Worm (Caenorhabditis elegans) whole organism, L4 larva: Measurements from ENCODE around the gene glt-4.

ENCODE experiments used
- D1046.2 ChIP-seq: fragments of 200-800 bp; sonication (Bioruptor generic); IDR thresholded peaks from 2 replicates; pipeline ENCODE4 v1.3.6; 2022; ENCODE audit warnings: missing genetic modification characterization, missing compliant biosample characterization
- F26F4.8 ChIP-seq: fragments of 200-800 bp; sonication (Bioruptor generic); conservative IDR thresholded peaks from 2 replicates; pipeline ENCODE4 v1.3.6; 2022; ENCODE audit warnings: missing genetic modification characterization, missing compliant biosample characterization
- F49E8.2 ChIP-seq: sonication (generic microtip); optimal IDR thresholded peaks from 2 replicates; lab custom pipeline; 2016; ENCODE audit warnings: missing compliant biosample characterization, mild to moderate bottlenecking, missing genetic modification characterization, borderline replicate concordance
- R02D3.7 ChIP-seq: fragments of 150-350 bp; sonication (generic microtip); optimal IDR thresholded peaks from 3 replicates; lab custom pipeline; 2014; ENCODE audit warnings: missing biosample characterization, missing genetic modification characterization
- Y105C5A.15 ChIP-seq: fragments of 200-800 bp; sonication (Bioruptor generic); IDR thresholded peaks from 2 replicates; pipeline ENCODE4 v1.3.6; 2022; ENCODE audit warnings: missing genetic modification characterization, missing compliant biosample characterization
- Y48G9A.11 ChIP-seq: fragments of 200-800 bp; sonication (Bioruptor generic); IDR thresholded peaks from 2 replicates; pipeline ENCODE4 v1.3.6; 2022; ENCODE audit warnings: missing genetic modification reagents, missing genetic modification characterization, missing compliant biosample characterization
- Y5F2A.4 ChIP-seq: fragments of 200-800 bp; sonication (Bioruptor generic); optimal IDR thresholded peaks from 2 replicates; lab custom pipeline; 2018; ENCODE audit warnings: mild to moderate bottlenecking, missing genetic modification characterization, missing compliant biosample characterization
- Y75B8A.6 ChIP-seq: fragments of 200-800 bp; sonication (Bioruptor generic); IDR thresholded peaks from 2 replicates; pipeline ENCODE4 v1.3.6; 2022; ENCODE audit warnings: missing genetic modification reagents, missing genetic modification characterization, missing compliant biosample characterization
- aly-2 ChIP-seq: sonication (generic microtip); optimal IDR thresholded peaks from 2 replicates; lab custom pipeline; 2018; ENCODE audit warnings: missing biosample characterization, missing genetic modification characterization
- ceh-32 ChIP-seq: sonication (generic microtip); optimal IDR thresholded peaks from 2 replicates; lab custom pipeline; 2016; ENCODE audit warnings: mild to moderate bottlenecking, missing genetic modification characterization, missing compliant biosample characterization; ENCODE audit not compliant: poor library complexity
- ceh-44 ChIP-seq: fragments of 200-800 bp; sonication (Bioruptor generic); IDR thresholded peaks from 2 replicates; pipeline ENCODE4 v1.3.6; 2022; ENCODE audit warnings: missing genetic modification reagents, missing genetic modification characterization, missing compliant biosample characterization
- ces-1 ChIP-seq: fragments of 150-350 bp; sonication (generic microtip); optimal IDR thresholded peaks from 4 replicates; lab custom pipeline; 2014; ENCODE audit warnings: missing biosample characterization, missing genetic modification reagents, missing genetic modification characterization
- daf-12 ChIP-seq: fragments of 150-350 bp; optimal IDR thresholded peaks from 2 replicates; lab custom pipeline; 2014; ENCODE audit warnings: missing biosample characterization, missing genetic modification reagents, missing genetic modification characterization
- daf-16 ChIP-seq, 3 experiments: sonication (generic microtip); optimal IDR thresholded peaks; 2 replicates each; lab custom pipeline; 2016 to 2017; ENCODE audit warnings: missing genetic modification characterization in 3 of 3, missing genetic modification reagents in 3 of 3, mild to moderate bottlenecking in 2 of 3, missing compliant biosample characterization in 2 of 3, missing biosample characterization in 1 of 3, moderate library complexity in 1 of 3
- daf-19 ChIP-seq: fragments of 200-800 bp; sonication (Bioruptor generic); conservative IDR thresholded peaks from 2 replicates; pipeline ENCODE4 v1.3.6; 2022; ENCODE audit warnings: missing genetic modification characterization, missing compliant biosample characterization
- dmd-8 ChIP-seq: fragments of 200-800 bp; sonication (Bioruptor generic); IDR thresholded peaks from 2 replicates; pipeline ENCODE4 v1.3.6; 2022; ENCODE audit warnings: missing genetic modification characterization, missing compliant biosample characterization
- dmd-9 ChIP-seq: fragments of 200-800 bp; sonication (Bioruptor generic); IDR thresholded peaks from 2 replicates; pipeline ENCODE4 v1.3.6; 2022; ENCODE audit warnings: missing genetic modification reagents, missing genetic modification characterization, missing compliant biosample characterization
- dve-1 ChIP-seq: sonication (generic microtip); optimal IDR thresholded peaks from 2 replicates; lab custom pipeline; 2017; ENCODE audit warnings: antibody characterized with exemption, mild to moderate bottlenecking, missing genetic modification characterization, missing compliant biosample characterization; ENCODE audit not compliant: insufficient read depth
- egl-27 ChIP-seq: sonication (generic microtip); optimal IDR thresholded peaks from 3 replicates; lab custom pipeline; 2017; ENCODE audit warnings: missing biosample characterization, missing genetic modification reagents, missing genetic modification characterization
- egl-43 ChIP-seq: fragments of 200-800 bp; sonication (Bioruptor generic); IDR thresholded peaks from 2 replicates; pipeline ENCODE4 v1.3.6; 2022; ENCODE audit warnings: missing genetic modification reagents, missing genetic modification characterization, missing compliant biosample characterization
- fkh-10 ChIP-seq: fragments of 150-350 bp; optimal IDR thresholded peaks from 2 replicates; lab custom pipeline; 2014; ENCODE audit warnings: missing biosample characterization, missing genetic modification reagents, missing genetic modification characterization
- fos-1 ChIP-seq: fragments of 150-350 bp; optimal IDR thresholded peaks from 2 replicates; lab custom pipeline; 2014; ENCODE audit warnings: missing biosample characterization, missing genetic modification characterization
- gei-8 ChIP-seq: fragments of 200-800 bp; sonication (Bioruptor generic); optimal IDR thresholded peaks from 2 replicates; lab custom pipeline; 2018; ENCODE audit warnings: mild to moderate bottlenecking, missing genetic modification characterization, missing compliant biosample characterization
- hif-1 ChIP-seq, 2 experiments: sonication (generic microtip); optimal IDR thresholded peaks; 2 replicates each; lab custom pipeline; 2016 to 2017; ENCODE audit warnings: missing compliant biosample characterization in 2 of 2, missing genetic modification characterization in 2 of 2, missing genetic modification reagents in 2 of 2, missing genotype in 2 of 2, mild to moderate bottlenecking in 1 of 2
- hlh-11 ChIP-seq: fragments of 200-800 bp; sonication (Bioruptor generic); optimal IDR thresholded peaks from 2 replicates; lab custom pipeline; 2018; ENCODE audit warnings: mild to moderate bottlenecking, missing genetic modification characterization, missing compliant biosample characterization
- lim-7 ChIP-seq: fragments of 200-800 bp; sonication (Bioruptor generic); IDR thresholded peaks from 2 replicates; pipeline ENCODE4 v1.3.6; 2022; ENCODE audit warnings: missing genetic modification characterization, missing compliant biosample characterization
- lin-13 ChIP-seq: fragments of 150-350 bp; optimal IDR thresholded peaks from 2 replicates; lab custom pipeline; 2014; ENCODE audit warnings: missing biosample characterization, missing genetic modification reagents, missing genetic modification characterization
- lin-39 ChIP-seq: fragments of 150-350 bp; optimal IDR thresholded peaks from 2 replicates; lab custom pipeline; 2014; ENCODE audit warnings: missing biosample characterization, missing genetic modification reagents, missing genetic modification characterization
- madf-5 ChIP-seq, 2 experiments: fragments of 200-800 bp; sonication (Bioruptor generic); IDR thresholded peaks; 2 replicates each; pipeline ENCODE4 v1.3.6; 2022; ENCODE audit warnings: missing compliant biosample characterization in 2 of 2, missing genetic modification characterization in 2 of 2
- madf-9 ChIP-seq: fragments of 200-800 bp; sonication (Bioruptor generic); conservative IDR thresholded peaks from 2 replicates; pipeline ENCODE4 v1.3.6; 2022; ENCODE audit warnings: missing genetic modification reagents, missing genetic modification characterization, missing compliant biosample characterization
- mdt-29 ChIP-seq: fragments of 200-800 bp; sonication (Bioruptor generic); IDR thresholded peaks from 2 replicates; pipeline ENCODE4 v1.3.6; 2022; ENCODE audit warnings: missing genetic modification reagents, missing genetic modification characterization, missing compliant biosample characterization
- mep-1 ChIP-seq: fragments of 150-350 bp; sonication (generic microtip); optimal IDR thresholded peaks from 3 replicates; lab custom pipeline; 2014; ENCODE audit warnings: missing biosample characterization, missing genetic modification characterization
- mes-2 ChIP-seq: sonication (generic microtip); optimal IDR thresholded peaks from 2 replicates; lab custom pipeline; 2016; ENCODE audit warnings: missing genotype, mild to moderate bottlenecking, missing genetic modification characterization, missing compliant biosample characterization; ENCODE audit not compliant: poor library complexity, severe bottlenecking
- mxl-2 ChIP-seq: fragments of 200-800 bp; sonication (Bioruptor generic); conservative IDR thresholded peaks from 2 replicates; pipeline ENCODE4 v1.3.6; 2022; ENCODE audit warnings: missing genetic modification reagents, missing genetic modification characterization, missing compliant biosample characterization
- nhr-10 ChIP-seq: fragments of 150-350 bp; optimal IDR thresholded peaks from 2 replicates; lab custom pipeline; 2014; ENCODE audit warnings: missing biosample characterization, missing genetic modification characterization
- nhr-11 ChIP-seq: fragments of 150-350 bp; optimal IDR thresholded peaks from 2 replicates; lab custom pipeline; 2014; ENCODE audit warnings: missing biosample characterization, missing genetic modification characterization
- nhr-237 ChIP-seq: sonication (generic microtip); optimal IDR thresholded peaks from 2 replicates; lab custom pipeline; 2017; ENCODE audit warnings: missing biosample characterization, missing genetic modification characterization
- nhr-42 ChIP-seq: fragments of 200-800 bp; sonication (Bioruptor generic); IDR thresholded peaks from 2 replicates; pipeline ENCODE4 v1.3.6; 2022; ENCODE audit warnings: missing genetic modification characterization, missing compliant biosample characterization
- nhr-48 ChIP-seq: sonication (generic microtip); optimal IDR thresholded peaks from 2 replicates; lab custom pipeline; 2016; ENCODE audit warnings: mild to moderate bottlenecking, missing genetic modification characterization, missing compliant biosample characterization
- nhr-6 ChIP-seq: fragments of 150-350 bp; optimal IDR thresholded peaks from 2 replicates; lab custom pipeline; 2014; ENCODE audit warnings: missing biosample characterization, missing genetic modification characterization
- nhr-76 ChIP-seq: fragments of 150-350 bp; optimal IDR thresholded peaks from 2 replicates; lab custom pipeline; 2014; ENCODE audit warnings: missing biosample characterization, missing genetic modification characterization
- nhr-77 ChIP-seq: fragments of 150-350 bp; optimal IDR thresholded peaks from 2 replicates; lab custom pipeline; 2014; ENCODE audit warnings: missing biosample characterization, missing genetic modification characterization
- php-3 ChIP-seq: fragments of 200-800 bp; sonication (Bioruptor generic); IDR thresholded peaks from 2 replicates; pipeline ENCODE4 v1.3.6; 2022; ENCODE audit warnings: missing genetic modification reagents, missing genetic modification characterization, missing compliant biosample characterization
- rbr-2 ChIP-seq: sonication (generic microtip); optimal IDR thresholded peaks from 2 replicates; lab custom pipeline; 2016; ENCODE audit warnings: missing genotype, missing genetic modification characterization, missing compliant biosample characterization
- sdz-12 ChIP-seq: fragments of 200-800 bp; sonication (Bioruptor generic); optimal IDR thresholded peaks from 2 replicates; lab custom pipeline; 2018; ENCODE audit warnings: mild to moderate bottlenecking, missing genetic modification characterization, missing compliant biosample characterization
- snpc-4 ChIP-seq: fragments of 150-350 bp; optimal IDR thresholded peaks from 2 replicates; lab custom pipeline; 2014; ENCODE audit warnings: missing biosample characterization, missing genetic modification characterization
- spr-1 ChIP-seq: sonication (generic microtip); optimal IDR thresholded peaks from 2 replicates; lab custom pipeline; 2016; ENCODE audit warnings: mild to moderate bottlenecking, missing genetic modification characterization, missing compliant biosample characterization
- tra-1 ChIP-seq: fragments of 200-800 bp; sonication (Bioruptor generic); IDR thresholded peaks from 2 replicates; pipeline ENCODE4 v1.3.6; 2022; ENCODE audit warnings: missing genetic modification reagents, missing genetic modification characterization, missing compliant biosample characterization
- unc-130 ChIP-seq: sonication (generic microtip); optimal IDR thresholded peaks from 2 replicates; lab custom pipeline; 2016; ENCODE audit warnings: missing genetic modification reagents, missing genetic modification characterization, missing compliant biosample characterization

Gene glt-4

ce11 chrX:6446564-6446963, 43.3 kb downstream of the glt-4 start, which contains the start of gene asp-14:
TSS of gene asp-14 (minus strand) at chrX:6446664.
- TF ChIP-seq nhr-77 (tag; lab: Kevin White, UChicago) (no peak), daf-16 (GFP tag; optimal IDR thresholded peaks at IDR 0.05; lab: Kevin White, UChicago) (no peak), daf-16 (tag; optimal IDR thresholded peaks at IDR 0.05; lab: Kevin White, UChicago) (peak; percentile 17)
- TF ChIP-seq, all 104 proteins: peak for 1

ce11 chrX:6448866-6449400, 45.7 kb downstream of the glt-4 start, which contains the start of gene fah-1:
TSS of gene fah-1 (minus strand) at chrX:6448916.
- TF ChIP-seq mes-2: no peak
- peak; percentile 71; the same call in 1 of the 2 replicates for TF ChIP-seq php-3
- TF ChIP-seq fos-1 (tag; lab: Kevin White, UChicago): no peak
- no peak for TF ChIP-seq D1046.2
- TF ChIP-seq nhr-42 (GFP tag; lab: Robert Waterston, UW): no peak
- no peak for TF ChIP-seq fkh-10
- TF ChIP-seq mdt-29: no peak
- no peak for TF ChIP-seq lin-39 (tag; lab: Kevin White, UChicago)
- TF ChIP-seq ceh-32: no peak
- TF ChIP-seq nhr-6 (tag; lab: Kevin White, UChicago): no peak
- peak; percentile 31 for TF ChIP-seq nhr-77 (tag; lab: Kevin White, UChicago)
- TF ChIP-seq nhr-10: no peak
- TF ChIP-seq gei-8 (GFP tag; lab: Kevin White, UChicago): no peak
- peak; percentile 87 for TF ChIP-seq dve-1
- no peak for TF ChIP-seq Y75B8A.6
- TF ChIP-seq daf-12 (tag; lab: Kevin White, UChicago): no peak
- TF ChIP-seq dmd-9 (GFP tag; lab: Robert Waterston, UW): no peak
- no peak for TF ChIP-seq snpc-4
- no peak for TF ChIP-seq unc-130
- TF ChIP-seq madf-9 (GFP tag; lab: Robert Waterston, UW): no peak
- no peak for TF ChIP-seq lim-7
- no peak for TF ChIP-seq lin-13
- TF ChIP-seq hif-1 (tag; optimal IDR thresholded peaks at IDR 0.05; lab: Kevin White, UChicago): no peak
- TF ChIP-seq R02D3.7: no peak
- TF ChIP-seq aly-2 (tag; lab: Kevin White, UChicago): no peak
- no peak for TF ChIP-seq nhr-237
- TF ChIP-seq ceh-44 (GFP tag; lab: Robert Waterston, UW): no peak
- TF ChIP-seq Y105C5A.15 (GFP tag; lab: Robert Waterston, UW): no peak
- TF ChIP-seq dmd-8 (GFP tag; lab: Robert Waterston, UW): no peak
- no peak for TF ChIP-seq ces-1 (GFP tag; lab: Kevin White, UChicago)
- TF ChIP-seq egl-43 (GFP tag; lab: Robert Waterston, UW): no peak
- TF ChIP-seq Y5F2A.4: no peak
- TF ChIP-seq sdz-12: no peak
- TF ChIP-seq spr-1 (tag; lab: Kevin White, UChicago): no peak
- TF ChIP-seq Y48G9A.11 (GFP tag; lab: Robert Waterston, UW): no peak
- peak; percentile 74 for TF ChIP-seq hlh-11 (tag; lab: Kevin White, UChicago)
- TF ChIP-seq madf-5 (GFP tag; IDR thresholded peaks at IDR 0.05; lab: Robert Waterston, UW): no peak
- TF ChIP-seq rbr-2 (tag; lab: Kevin White, UChicago): no peak
- TF ChIP-seq mxl-2 (GFP tag; lab: Robert Waterston, UW): no peak
- no peak for TF ChIP-seq nhr-76 (tag; lab: Kevin White, UChicago)
- peak; percentile 53 for TF ChIP-seq nhr-48 (tag; lab: Kevin White, UChicago)
- TF ChIP-seq daf-19: no peak
- peak; percentile 74; the same call in 1 of the 2 replicates for TF ChIP-seq tra-1 (GFP tag; lab: Robert Waterston, UW)
- TF ChIP-seq nhr-11 (tag; lab: Kevin White, UChicago): no peak
- no peak for TF ChIP-seq egl-27
- peak; percentile 70 for TF ChIP-seq mep-1 (tag; lab: Kevin White, UChicago)
- no peak for TF ChIP-seq F49E8.2 (tag; lab: Kevin White, UChicago)
- TF ChIP-seq F26F4.8 (GFP tag; lab: Robert Waterston, UW): no peak
